Worm (Caenorhabditis elegans): ENCODE measurements around the gene arx-5.

Gene arx-5

ce11 chrIII:12840204-12840603 lies 22.3 kb upstream of the arx-5 start:
- TF ChIP-seq elt-2 (tag; optimal IDR thresholded peaks at IDR 0.05): no peak
- TF ChIP-seq unc-39 (tag; optimal IDR thresholded peaks at IDR 0.05): no peak
- TF ChIP-seq unc-62 (GFP tag; optimal IDR thresholded peaks at IDR 0.05): no peak
- TF ChIP-seq ceh-82 (tag; optimal IDR thresholded peaks at IDR 0.05): no peak
- no peak for TF ChIP-seq ceh-16 (tag; optimal IDR thresholded peaks at IDR 0.05)
- no peak for TF ChIP-seq fos-1 (tag; optimal IDR thresholded peaks at IDR 0.05)
- TF ChIP-seq lin-15B (tag; optimal IDR thresholded peaks at IDR 0.05): no peak
- TF ChIP-seq mdl-1 (tag; optimal IDR thresholded peaks at IDR 0.05): no peak
- no peak for TF ChIP-seq pqm-1 (tag; optimal IDR thresholded peaks at IDR 0.05)
- no peak for TF ChIP-seq skn-1 (tag; optimal IDR thresholded peaks at IDR 0.05)
- TF ChIP-seq lin-39 (tag; optimal IDR thresholded peaks at IDR 0.05): no peak
- TF ChIP-seq ztf-11 (tag; optimal IDR thresholded peaks at IDR 0.05): no peak
- TF ChIP-seq ceh-9 (tag; optimal IDR thresholded peaks at IDR 0.05): no peak
- no peak for TF ChIP-seq aly-2 (tag; optimal IDR thresholded peaks at IDR 0.05)
- TF ChIP-seq nhr-28 (tag; optimal IDR thresholded peaks at IDR 0.05): no peak
- TF ChIP-seq tbx-2 (tag; optimal IDR thresholded peaks at IDR 0.05): no peak
- no peak for TF ChIP-seq ZK546.5 (tag; optimal IDR thresholded peaks at IDR 0.05)
- no peak for TF ChIP-seq daf-12 (tag; optimal IDR thresholded peaks at IDR 0.05)
- no peak for TF ChIP-seq eor-1 (tag; optimal IDR thresholded peaks at IDR 0.05)

ce11 chrIII:12838913-12839366 lies 21.0 kb upstream of the arx-5 start, which contains the start of gene Y37D8A.4:
Gene Y37D8A.4, minus strand, starts transcription at chrIII:12838963.
- TF ChIP-seq hmg-11 (tag; optimal IDR thresholded peaks at IDR 0.05) (peak; percentile 19), pha-4 (tag; optimal IDR thresholded peaks at IDR 0.05) (peak; percentile 6), fkh-10 (GFP tag; optimal IDR thresholded peaks at IDR 0.05) (no peak), egl-5 (tag; optimal IDR thresholded peaks at IDR 0.05) (no peak), nhr-23 (tag; optimal IDR thresholded peaks at IDR 0.05) (peak; percentile 29), mml-1 (tag; optimal IDR thresholded peaks at IDR 0.05) (no peak), pqm-1 (tag; optimal IDR thresholded peaks at IDR 0.05) (peak; percentile 40), elt-2 (tag; optimal IDR thresholded peaks at IDR 0.05) (peak; percentile 74), R02D3.7 (tag; optimal IDR thresholded peaks at IDR 0.05) (no peak), mdl-1 (tag; optimal IDR thresholded peaks at IDR 0.05) (peak; percentile 58), jun-1 (tag; optimal IDR thresholded peaks at IDR 0.05) (peak; percentile 8), nhr-43 (tag; optimal IDR thresholded peaks at IDR 0.05; ENCODE audit: poor library complexity, severe bottlenecking) (peak; percentile 37), nfya-1 (tag; optimal IDR thresholded peaks at IDR 0.05; ENCODE audit: insufficient read depth) (peak; percentile 31)

ce11 chrIII:12838299-12838698 lies 20.4 kb upstream of the arx-5 start:
- no peak for TF ChIP-seq tbx-2 (tag; optimal IDR thresholded peaks at IDR 0.05)
- peak; percentile 5 for TF ChIP-seq lin-15B (tag; optimal IDR thresholded peaks at IDR 0.05)
- peak; percentile 94 for TF ChIP-seq nfya-1 (tag; optimal IDR thresholded peaks at IDR 0.05; ENCODE audit: insufficient read depth)

ce11 chrIII:12836742-12837285 lies 18.9 kb upstream of the arx-5 start:
- TF ChIP-seq ceh-82 (tag; optimal IDR thresholded peaks at IDR 0.05) (no peak), lsy-12 (tag; optimal IDR thresholded peaks at IDR 0.05) (no peak), pqm-1 (tag; optimal IDR thresholded peaks at IDR 0.05) (no peak), ama-1 (optimal IDR thresholded peaks at IDR 0.05) (peak; percentile 63), ztf-11 (tag; optimal IDR thresholded peaks at IDR 0.05) (no peak), R02D3.7 (tag; optimal IDR thresholded peaks at IDR 0.05) (peak; percentile 55), mml-1 (tag; optimal IDR thresholded peaks at IDR 0.05) (no peak), eor-1 (tag; optimal IDR thresholded peaks at IDR 0.05) (no peak)

- TF ChIP-seq tbx-2 (tag; optimal IDR thresholded peaks at IDR 0.05) (no peak), elt-2 (tag; optimal IDR thresholded peaks at IDR 0.05) (peak; percentile 53)
Measured at ce11 chrIII:12833079-12833478, 15.2 kb upstream of the arx-5 start.

- peak; percentile 64 for TF ChIP-seq elt-2 (tag; optimal IDR thresholded peaks at IDR 0.05)
- TF ChIP-seq ceh-9 (tag; optimal IDR thresholded peaks at IDR 0.05): no peak
- no peak for TF ChIP-seq zag-1 (tag; optimal IDR thresholded peaks at IDR 0.05)
- TF ChIP-seq nhr-76 (tag; optimal IDR thresholded peaks at IDR 0.05): no peak
- TF ChIP-seq ama-1 (optimal IDR thresholded peaks at IDR 0.05): no peak
Measured at ce11 chrIII:12831696-12832095, 13.8 kb upstream of the arx-5 start.

Measured in whole organism, L3 larva.